Worm (Caenorhabditis elegans) whole organism, L1 larva: ENCODE measurements around the gene R07B1.7.

Experiments
- ama-1 ChIP-seq: fragments of 150-350 bp; optimal IDR thresholded peaks from 2 replicates; lab custom pipeline; 2014
- ceh-63 ChIP-seq: fragments of 200-800 bp; sonication (Bioruptor generic); optimal IDR thresholded peaks from 2 replicates; lab custom pipeline; 2018; ENCODE audit warnings: mild to moderate bottlenecking, missing genetic modification characterization, missing compliant biosample characterization
- nhr-76 ChIP-seq: sonication (generic microtip); optimal IDR thresholded peaks from 2 replicates; lab custom pipeline; 2017; ENCODE audit warnings: missing biosample characterization, missing genetic modification characterization
- pqm-1 ChIP-seq: sonication (generic microtip); optimal IDR thresholded peaks from 3 replicates; lab custom pipeline; 2017; ENCODE audit warnings: missing biosample characterization, missing genetic modification characterization
- rnt-1 ChIP-seq: sonication (generic microtip); optimal IDR thresholded peaks from 2 replicates; lab custom pipeline; 2016; ENCODE audit warnings: mild to moderate bottlenecking, missing genetic modification characterization, moderate library complexity, missing compliant biosample characterization
- snpc-4 ChIP-seq: fragments of 150-350 bp; optimal IDR thresholded peaks from 2 replicates; lab custom pipeline; 2014; ENCODE audit warnings: missing biosample characterization, missing genetic modification characterization

ce11 chrX:9848214-9848789 is 20.6 kb upstream of the R07B1.7 start:
- TF ChIP-seq pqm-1 (tag; lab: Kevin White, UChicago) (no peak), ama-1 (lab: Kevin White, UChicago) (no peak), ceh-63 (GFP tag; lab: Kevin White, UChicago) (no peak), snpc-4 (tag; lab: Kevin White, UChicago) (no peak), nhr-76 (tag; lab: Kevin White, UChicago) (no peak), rnt-1 (tag; lab: Kevin White, UChicago) (no peak)
